Fruit fly (Drosophila melanogaster): ENCODE results near the gene r.

dm6 chrX:16651098-16651497 lies 4.1 kb upstream of the r start, which contains the start of the genes CG32573 and CG42512:
- TF ChIP-seq Mrtf (GFP tag; IDR thresholded peaks at IDR 0.05) (no peak), dpn (GFP tag; optimal IDR thresholded peaks at IDR 0.05) (no peak), CG16815 (GFP tag; optimal IDR thresholded peaks at IDR 0.05) (no peak), Bgb (GFP tag; IDR thresholded peaks at IDR 0.05; ENCODE audit: partially characterized antibody) (peak; percentile 79), ara (GFP tag; IDR thresholded peaks at IDR 0.05) (no peak)
